Worm (Caenorhabditis elegans) whole organism, mixed stage, embryonic: ENCODE data around the gene Y116A8C.9.
"Not testable (repeated sequence)": the region's sequence is repeated elsewhere in the genome, so short reads cannot be mapped to it uniquely, and the experiment has no call there.

ENCODE experiments used
- M03D4.4 ChIP-seq: sonication (generic microtip); optimal IDR thresholded peaks from 2 replicates; lab custom pipeline; 2017; ENCODE audit warnings: mild to moderate bottlenecking, missing genetic modification characterization, missing compliant biosample characterization
- ceh-39 ChIP-seq: fragments of 150-350 bp; optimal IDR thresholded peaks from 2 replicates; lab custom pipeline; 2014; ENCODE audit warnings: missing biosample characterization, missing genetic modification characterization
- ces-1 ChIP-seq: fragments of 150-350 bp; optimal IDR thresholded peaks from 2 replicates; lab custom pipeline; 2014; ENCODE audit warnings: missing biosample characterization, missing genetic modification reagents, missing genetic modification characterization
- ham-2 ChIP-seq: fragments of 200-800 bp; sonication (Bioruptor generic); optimal IDR thresholded peaks from 2 replicates; lab custom pipeline; 2018; ENCODE audit warnings: mild to moderate bottlenecking, missing genetic modification characterization, missing compliant biosample characterization
- sem-2 ChIP-seq: fragments of 200-800 bp; sonication (Bioruptor generic); optimal IDR thresholded peaks from 2 replicates; lab custom pipeline; 2018; ENCODE audit warnings: mild to moderate bottlenecking, missing genetic modification characterization, missing compliant biosample characterization

Y116A8C.9 gene

ce11 chrIV:16898205-16898604, 48.4 kb downstream of the Y116A8C.9 start:
- no peak for TF ChIP-seq ceh-39 (tag; lab: Kevin White, UChicago)
- TF ChIP-seq ham-2 (GFP tag; lab: Kevin White, UChicago) = no peak

- not testable (repeated sequence) for TF ChIP-seq M03D4.4 (tag; lab: Kevin White, UChicago); ces-1 (GFP tag; lab: Kevin White, UChicago); sem-2
Observed at ce11 chrIV:16895288-16895687, 51.3 kb downstream of the Y116A8C.9 start, which contains the start of gene T06A10.2. TSS of gene T06A10.2 (plus strand) at chrIV:16895588.
